Fruit fly (Drosophila melanogaster) whole organism, embryonic: ENCODE results near the gene Sf3b1.

Experiments
- CG10267 ChIP-seq: fragments of 200-800 bp; sonication (Bioruptor generic); optimal IDR thresholded peaks from 2 replicates; lab custom pipeline; 2018; ENCODE audit warnings: missing biosample characterization, mild to moderate bottlenecking, missing genetic modification characterization, moderate library complexity
- CG11695 ChIP-seq: fragments of 200-800 bp; sonication (Bioruptor generic); IDR thresholded peaks from 3 replicates; pipeline ENCODE4 v1.3.6; 2022; ENCODE audit warnings: missing biosample characterization, missing genetic modification characterization
- CG11723 ChIP-seq: fragments of 200-800 bp; sonication (Bioruptor generic); optimal IDR thresholded peaks from 2 replicates; lab custom pipeline; 2017; ENCODE audit warnings: missing biosample characterization, mild to moderate bottlenecking, missing genetic modification characterization
- CG12942 ChIP-seq: fragments of 200-800 bp; sonication (Bioruptor generic); optimal IDR thresholded peaks from 3 replicates; lab custom pipeline; 2016; ENCODE audit warnings: missing biosample characterization, missing genetic modification characterization
- CG14710 ChIP-seq: fragments of 200-800 bp; sonication (Bioruptor generic); optimal IDR thresholded peaks from 3 replicates; lab custom pipeline; 2019; ENCODE audit warnings: missing biosample characterization, mild to moderate bottlenecking, missing genetic modification characterization, moderate library complexity
- CG14860 ChIP-seq: fragments of 200-800 bp; sonication (Bioruptor generic); IDR thresholded peaks from 3 replicates; pipeline ENCODE4 v1.3.6; 2022; ENCODE audit warnings: missing biosample characterization, missing genetic modification characterization; ENCODE audit not compliant: partially characterized antibody
- CG16815 ChIP-seq: fragments of 200-800 bp; sonication (Bioruptor generic); optimal IDR thresholded peaks from 3 replicates; lab custom pipeline; 2017; ENCODE audit warnings: missing biosample characterization, mild to moderate bottlenecking, missing genetic modification characterization
- CG16863 ChIP-seq: fragments of 200-800 bp; sonication (Bioruptor generic); optimal IDR thresholded peaks from 3 replicates; lab custom pipeline; 2016; ENCODE audit warnings: missing biosample characterization, missing genetic modification characterization
- CG17802 ChIP-seq: fragments of 200-800 bp; sonication (Bioruptor generic); optimal IDR thresholded peaks from 2 replicates; lab custom pipeline; 2018; ENCODE audit warnings: missing biosample characterization, mild to moderate bottlenecking, missing genetic modification characterization, moderate library complexity
- CG18476 ChIP-seq: fragments of 200-800 bp; sonication (Bioruptor generic); optimal IDR thresholded peaks from 2 replicates; lab custom pipeline; 2016; ENCODE audit warnings: missing biosample characterization, mild to moderate bottlenecking, missing genetic modification characterization
- CG18619 ChIP-seq: fragments of 200-800 bp; sonication (Bioruptor generic); optimal IDR thresholded peaks from 3 replicates; lab custom pipeline; 2017; ENCODE audit warnings: missing biosample characterization, mild to moderate bottlenecking, missing genetic modification characterization
- CG31365 ChIP-seq: fragments of 200-800 bp; sonication (Bioruptor generic); optimal IDR thresholded peaks from 2 replicates; lab custom pipeline; 2018; ENCODE audit warnings: missing biosample characterization, mild to moderate bottlenecking, missing genetic modification characterization
- CG8388 ChIP-seq: fragments of 200-800 bp; sonication (Bioruptor generic); optimal IDR thresholded peaks from 2 replicates; lab custom pipeline; 2019; ENCODE audit warnings: missing biosample characterization, mild to moderate bottlenecking, missing genetic modification characterization, moderate library complexity
- CG8924 ChIP-seq: fragments of 200-800 bp; optimal IDR thresholded peaks from 3 replicates; lab custom pipeline; 2019; ENCODE audit warnings: missing biosample characterization, mild to moderate bottlenecking, missing genetic modification characterization, moderate library complexity
- CG9437 ChIP-seq: fragments of 200-800 bp; sonication (Bioruptor generic); optimal IDR thresholded peaks from 2 replicates; lab custom pipeline; 2018; ENCODE audit warnings: missing biosample characterization, mild to moderate bottlenecking, missing genetic modification characterization
- CG9609 ChIP-seq: fragments of 200-800 bp; sonication (Bioruptor generic); optimal IDR thresholded peaks from 3 replicates; lab custom pipeline; 2016; ENCODE audit warnings: missing biosample characterization, missing genetic modification characterization
- CG9797 ChIP-seq: fragments of 200-800 bp; sonication (Bioruptor generic); optimal IDR thresholded peaks from 3 replicates; lab custom pipeline; 2018; ENCODE audit warnings: missing biosample characterization, mild to moderate bottlenecking, missing genetic modification characterization
- CG9817 ChIP-seq: fragments of 200-800 bp; sonication (Bioruptor generic); optimal IDR thresholded peaks from 2 replicates; lab custom pipeline; 2018; ENCODE audit warnings: missing biosample characterization, mild to moderate bottlenecking, missing genetic modification characterization, moderate library complexity
- CHES-1-like ChIP-seq: fragments of 200-800 bp; sonication (Bioruptor generic); optimal IDR thresholded peaks from 2 replicates; lab custom pipeline; 2016; ENCODE audit warnings: missing biosample characterization, missing genetic modification characterization
- CkIIα-i1 ChIP-seq: fragments of 200-800 bp; sonication (Bioruptor generic); IDR thresholded peaks from 2 replicates; pipeline ENCODE4 v1.3.6; 2022; ENCODE audit warnings: missing biosample characterization, missing genetic modification characterization
- D ChIP-seq, 2 experiments: fragments of 200-800 bp in 1 of 2; fragments of >200 bp in 1 of 2; sonication (Bioruptor generic) in 1 of 2; optimal IDR thresholded peaks; 2 replicates in 1 of 2; 3 replicates in 1 of 2; lab custom pipeline; 2017; ENCODE audit warnings: mild to moderate bottlenecking in 1 of 2, missing biosample characterization in 1 of 2, missing genetic modification characterization in 1 of 2, missing genetic modification reagents in 1 of 2
- Hand ChIP-seq: fragments of 200-800 bp; sonication (Bioruptor generic); optimal IDR thresholded peaks from 2 replicates; lab custom pipeline; 2017; ENCODE audit warnings: mild to moderate bottlenecking, missing biosample characterization, missing genetic modification reagents, missing genetic modification characterization
- Nf-YC ChIP-seq: fragments of 200-800 bp; optimal IDR thresholded peaks from 3 replicates; lab custom pipeline; 2019; ENCODE audit warnings: missing biosample characterization, mild to moderate bottlenecking, missing genetic modification characterization, moderate library complexity
- Trl ChIP-seq, 3 experiments: fragments of >200 bp in 2 of 3; fragments of 200-800 bp in 1 of 3; sonication (Bioruptor generic) in 1 of 3; optimal IDR thresholded peaks; 2 replicates in 1 of 3; 3 replicates in 2 of 3; lab custom pipeline; 2016 to 2017; ENCODE audit warnings: missing biosample characterization in 1 of 3, missing genetic modification characterization in 1 of 3
- abd-A ChIP-seq: fragments of 200-800 bp; sonication (Bioruptor generic); optimal IDR thresholded peaks from 3 replicates; lab custom pipeline; 2019; ENCODE audit warnings: missing biosample characterization, mild to moderate bottlenecking, missing genetic modification characterization, moderate library complexity
- al ChIP-seq: fragments of 200-800 bp; sonication (Bioruptor generic); IDR thresholded peaks from 2 replicates; pipeline ENCODE4 v1.3.6; 2022; ENCODE audit warnings: missing biosample characterization, missing genetic modification characterization
- ase ChIP-seq: fragments of 200-800 bp; sonication (Bioruptor generic); IDR thresholded peaks from 3 replicates; pipeline ENCODE4 v1.3.6; 2022; ENCODE audit warnings: missing biosample characterization, missing genetic modification characterization
- ash1 ChIP-seq: fragments of 200-800 bp; sonication (Bioruptor generic); optimal IDR thresholded peaks from 2 replicates; lab custom pipeline; 2018; ENCODE audit warnings: missing biosample characterization, mild to moderate bottlenecking, missing genetic modification characterization
- az2 ChIP-seq: fragments of 200-800 bp; sonication (Bioruptor generic); optimal IDR thresholded peaks from 3 replicates; lab custom pipeline; 2016; ENCODE audit warnings: missing biosample characterization, missing genetic modification characterization
- crol ChIP-seq: fragments of 200-800 bp; sonication (Bioruptor generic); IDR thresholded peaks from 2 replicates; pipeline ENCODE4 v1.3.6; 2022; ENCODE audit warnings: missing biosample characterization, missing genetic modification characterization
- eyg ChIP-seq: fragments of 200-800 bp; sonication (Bioruptor generic); optimal IDR thresholded peaks from 3 replicates; lab custom pipeline; 2016; ENCODE audit warnings: missing biosample characterization, missing genetic modification characterization
- fd102C ChIP-seq: fragments of 200-800 bp; sonication (Bioruptor generic); optimal IDR thresholded peaks from 2 replicates; lab custom pipeline; 2018; ENCODE audit warnings: missing biosample characterization, mild to moderate bottlenecking, missing genetic modification characterization, moderate library complexity
- grau ChIP-seq: fragments of 200-800 bp; optimal IDR thresholded peaks from 3 replicates; lab custom pipeline; 2019; ENCODE audit warnings: missing biosample characterization, mild to moderate bottlenecking, missing genetic modification characterization, moderate library complexity
- gro ChIP-seq: fragments of 200-800 bp; sonication (Bioruptor generic); optimal IDR thresholded peaks from 2 replicates; lab custom pipeline; 2016; ENCODE audit warnings: missing biosample characterization, missing genetic modification characterization
- h ChIP-seq: fragments of >200 bp; optimal IDR thresholded peaks from 2 replicates; lab custom pipeline; 2017
- hb ChIP-seq: fragments of 200-800 bp; sonication (Bioruptor generic); IDR thresholded peaks from 3 replicates; pipeline ENCODE4 v1.3.6; 2022; ENCODE audit warnings: missing biosample characterization, missing genetic modification characterization; ENCODE audit not compliant: partially characterized antibody
- hkb ChIP-seq, 2 experiments: fragments of 200-800 bp in 1 of 2; fragments of >200 bp in 1 of 2; sonication (Bioruptor generic) in 1 of 2; IDR thresholded peaks in 1 of 2; optimal IDR thresholded peaks in 1 of 2; 2 replicates each; pipeline versions ENCODE4 v1.3.6 to Lab custom; 2017 to 2022; ENCODE audit warnings: missing biosample characterization in 1 of 2, missing genetic modification characterization in 1 of 2
- inv ChIP-seq: fragments of 200-800 bp; sonication (Bioruptor generic); IDR thresholded peaks from 2 replicates; pipeline ENCODE4 v1.3.6; 2022; ENCODE audit warnings: missing biosample characterization, missing genetic modification characterization; ENCODE audit not compliant: partially characterized antibody
- kay ChIP-seq: fragments of 200-800 bp; sonication (Bioruptor generic); optimal IDR thresholded peaks from 2 replicates; lab custom pipeline; 2016; ENCODE audit warnings: missing biosample characterization, missing genetic modification characterization
- lov ChIP-seq, 2 experiments: fragments of 200-800 bp in 1 of 2; fragments of >200 bp in 1 of 2; sonication (Bioruptor generic) in 1 of 2; IDR thresholded peaks in 1 of 2; optimal IDR thresholded peaks in 1 of 2; 2 replicates in 1 of 2; 3 replicates in 1 of 2; pipeline versions ENCODE4 v1.3.6 to Lab custom; 2017 to 2022; ENCODE audit warnings: missing biosample characterization in 1 of 2, missing genetic modification characterization in 1 of 2
- nau ChIP-seq: fragments of 200-800 bp; sonication (Bioruptor generic); optimal IDR thresholded peaks from 3 replicates; lab custom pipeline; 2017; ENCODE audit warnings: missing biosample characterization, mild to moderate bottlenecking, missing genetic modification characterization, missing genetic modification reagents
- nerfin-1 ChIP-seq: fragments of 200-800 bp; sonication (Bioruptor generic); optimal IDR thresholded peaks from 3 replicates; lab custom pipeline; 2019; ENCODE audit warnings: missing biosample characterization, mild to moderate bottlenecking, missing genetic modification characterization, moderate library complexity
- otp ChIP-seq: fragments of 200-800 bp; sonication (Bioruptor generic); IDR thresholded peaks from 3 replicates; pipeline ENCODE4, ENCODE4 v1.3.6; 2022; ENCODE audit warnings: missing biosample characterization, missing genetic modification characterization
- sug ChIP-seq: fragments of 200-800 bp; optimal IDR thresholded peaks from 2 replicates; lab custom pipeline; 2019; ENCODE audit warnings: missing biosample characterization, mild to moderate bottlenecking, missing genetic modification characterization, moderate library complexity
- tna ChIP-seq: fragments of 200-800 bp; sonication (Bioruptor generic); IDR thresholded peaks from 2 replicates; pipeline ENCODE4 v1.3.6; 2022; ENCODE audit warnings: missing biosample characterization, missing genetic modification characterization; ENCODE audit not compliant: partially characterized antibody
- toy ChIP-seq: fragments of 200-800 bp; sonication (Bioruptor generic); IDR thresholded peaks from 2 replicates; pipeline ENCODE4 v1.3.6; 2022; ENCODE audit warnings: missing biosample characterization, missing genetic modification characterization
- trh ChIP-seq: fragments of 200-800 bp; sonication (Bioruptor generic); optimal IDR thresholded peaks from 2 replicates; lab custom pipeline; 2016; ENCODE audit warnings: missing biosample characterization, missing genetic modification characterization

Gene Sf3b1

DNA sequence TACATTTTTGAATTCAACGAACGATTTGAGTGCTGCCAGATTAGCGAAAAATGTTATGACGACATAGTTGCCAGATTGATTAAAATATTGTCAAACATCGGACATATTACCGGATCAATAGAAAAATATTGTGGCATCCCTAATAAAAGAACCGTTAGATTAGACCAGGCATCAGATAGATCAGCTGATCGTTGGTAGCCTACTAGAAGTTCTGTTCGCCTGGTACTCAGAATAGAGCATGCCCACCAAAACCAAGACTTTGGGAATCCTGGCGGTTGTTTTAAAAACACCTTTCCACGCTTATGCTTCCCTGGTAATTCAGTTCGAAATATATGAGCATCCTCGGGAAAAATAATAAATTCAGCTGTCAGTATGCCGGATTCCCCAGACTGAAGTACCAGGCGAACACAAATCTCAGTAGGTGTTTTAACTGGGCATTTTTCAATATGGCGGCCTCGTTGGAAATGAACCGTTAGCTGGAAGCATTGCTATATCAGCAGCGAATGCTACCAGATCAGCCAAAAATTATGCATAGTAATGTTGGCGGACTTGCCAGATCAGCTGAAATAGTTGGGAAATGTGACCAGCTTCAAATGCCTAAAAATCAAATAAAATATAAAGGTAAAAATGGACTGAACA lies 27.4 kb upstream of the Sf3b1 start (continued):
- TF ChIP-seq inv (GFP tag; lab: Robert Waterston, UW) (no peak; the same call in 1 of the 2 replicates), gro (no peak), az2 (GFP tag; lab: Kevin White, UChicago) (no peak), fd102C (GFP tag; lab: Kevin White, UChicago) (no peak), CG9817 (tag; lab: Kevin White, UChicago) (no peak), otp (no peak; the same call in 2 of the 3 replicates), CG16863 (no peak), h (lab: Kevin White, UChicago) (no peak), CkIIα-i1 (GFP tag; lab: Robert Waterston, UW) (no peak), sug (peak; percentile 68), ash1 (GFP tag; lab: Kevin White, UChicago) (no peak), CG9797 (GFP tag; lab: Kevin White, UChicago) (peak; percentile 85), ase (GFP tag; lab: Robert Waterston, UW) (0 out of 3 replicates have a peak, but pooled peaks have one; percentile 36), eyg (GFP tag; lab: Kevin White, UChicago) (no peak), tna (GFP tag; lab: Robert Waterston, UW) (0 out of 2 replicates have a peak, but pooled peaks have one; percentile 56), trh (GFP tag; lab: Kevin White, UChicago) (no peak), CG9437 (GFP tag; lab: Kevin White, UChicago) (no peak), Nf-YC (tag; lab: Kevin White, UChicago) (peak; percentile 56), CG14860 (GFP tag; lab: Robert Waterston, UW) (peak; percentile 62; the same call in 2 of the 3 replicates), CG8924 (tag; lab: Kevin White, UChicago) (peak; percentile 52), hb (GFP tag; lab: Robert Waterston, UW) (no peak), hkb (optimal IDR thresholded peaks at IDR 0.05; lab: Kevin White, UChicago) (no peak), hkb (GFP tag; IDR thresholded peaks at IDR 0.05; lab: Robert Waterston, UW) (no peak), toy (GFP tag; lab: Robert Waterston, UW) (no peak), kay (GFP tag; lab: Kevin White, UChicago) (no peak), CG14710 (tag; lab: Kevin White, UChicago) (peak; percentile 57), CG17802 (tag; lab: Kevin White, UChicago) (no peak), Trl (optimal IDR thresholded peaks at IDR 0.05; lab: Kevin White, UChicago) (peak in 1 of 2 experiments; percentile 4), Trl (GFP tag; optimal IDR thresholded peaks at IDR 0.05; lab: Kevin White, UChicago) (no peak), CG12942 (GFP tag; lab: Kevin White, UChicago) (no peak), CG18476 (GFP tag; lab: Kevin White, UChicago) (no peak), abd-A (tag; lab: Kevin White, UChicago) (peak; percentile 95), nerfin-1 (tag; lab: Kevin White, UChicago) (peak; percentile 58), CG31365 (tag; lab: Kevin White, UChicago) (no peak), CG8388 (GFP tag; lab: Kevin White, UChicago) (no peak), al (GFP tag; lab: Robert Waterston, UW) (no peak), D (optimal IDR thresholded peaks at IDR 0.05; lab: Kevin White, UChicago) (peak; percentile 70), D (GFP tag; optimal IDR thresholded peaks at IDR 0.05; lab: Kevin White, UChicago) (no peak), grau (tag; lab: Kevin White, UChicago) (no peak), CG11695 (GFP tag; lab: Robert Waterston, UW) (no peak), CG9609 (GFP tag; lab: Kevin White, UChicago) (no peak), Hand (GFP tag; lab: Kevin White, UChicago) (no peak), crol (no peak), lov (optimal IDR thresholded peaks at IDR 0.05; lab: Kevin White, UChicago) (no peak), lov (GFP tag; IDR thresholded peaks at IDR 0.05; lab: Robert Waterston, UW) (0 out of 3 replicates have a peak, but pooled peaks have one; percentile 44), nau (GFP tag; lab: Kevin White, UChicago) (no peak), CG11723 (no peak), CG18619 (GFP tag; lab: Kevin White, UChicago) (peak; percentile 31), CHES-1-like (GFP tag; lab: Kevin White, UChicago) (no peak), CG10267 (peak; percentile 60), CG16815 (GFP tag; lab: Kevin White, UChicago) (no peak)
